Worm (Caenorhabditis elegans): ENCODE results near the gene zip-11.

DNA sequence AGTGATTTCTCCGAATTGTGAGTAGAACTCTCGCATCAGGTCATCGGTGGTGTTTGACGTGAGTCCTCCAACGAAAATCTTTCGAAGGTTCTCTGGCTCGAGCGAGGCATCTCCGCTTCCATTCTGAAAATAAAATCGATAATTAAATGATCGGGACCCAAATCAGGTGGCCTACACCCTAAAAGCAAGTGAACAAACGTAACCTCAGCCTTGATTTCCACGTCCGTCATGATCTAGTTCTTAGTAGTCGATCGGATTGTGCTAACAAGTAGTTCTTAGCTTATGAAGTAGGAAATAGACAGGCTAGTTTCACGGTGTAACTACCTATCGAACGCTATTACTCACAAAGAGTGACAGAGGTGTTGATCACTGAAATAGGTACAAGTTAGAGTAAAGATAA lies 27.1 kb downstream of the zip-11 start:
- TF ChIP-seq ztf-28 (GFP tag; IDR thresholded peaks at IDR 0.05) (no peak), F37B4.10 (GFP tag; IDR thresholded peaks at IDR 0.05) (no peak), snpc-4 (GFP tag; optimal IDR thresholded peaks at IDR 0.05) (no peak), snpc-4 (tag; optimal IDR thresholded peaks at IDR 0.05) (no peak), hmg-1.2 (GFP tag; IDR thresholded peaks at IDR 0.05) (peak; percentile 27; the same call in 1 of the 2 replicates), lin-26 (GFP tag; IDR thresholded peaks at IDR 0.05) (peak; percentile 58; the same call in 1 of the 2 replicates), unc-62 (GFP tag; optimal IDR thresholded peaks at IDR 0.05) (no peak), nfyb-1 (GFP tag; IDR thresholded peaks at IDR 0.05) (no peak)

All from whole organism, young adult.